Fruit fly (Drosophila melanogaster) S2 (cell line): ENCODE data around the gene CG9192.
"Not testable (repeated sequence)": the region's sequence is repeated elsewhere in the genome, so short reads cannot be mapped to it uniquely, and the experiment has no call there.

Experiments
- CG8478 ChIP-seq: fragments of >200 bp; optimal IDR thresholded peaks from 2 replicates; lab custom pipeline; 2018
- CTCF ChIP-seq, 2 experiments: fragments of >200 bp; optimal IDR thresholded peaks; 2 replicates each; lab custom pipeline; 2018

dm6 chr3L:1246823-1247222 lies 8.7 kb upstream of the CG9192 start, which contains the start of gene CG32318:
- TF ChIP-seq CG8478; CTCF (optimal IDR thresholded peaks at IDR 0.05; lab: Kevin White, UChicago): not testable (repeated sequence)
